Fruit fly (Drosophila melanogaster) whole organism, prepupa: ENCODE results near the gene fry.

Source experiments
- Blimp-1 ChIP-seq: fragments of 200-800 bp; sonication (Bioruptor generic); optimal IDR thresholded peaks from 3 replicates; lab custom pipeline; 2017; ENCODE audit warnings: missing biosample characterization, missing genetic modification characterization, mild to moderate bottlenecking, moderate library complexity, missing genetic modification reagents
- CG10631 ChIP-seq: fragments of 200-800 bp; sonication (Bioruptor generic); optimal IDR thresholded peaks from 2 replicates; lab custom pipeline; 2016; ENCODE audit warnings: missing biosample characterization, missing genetic modification characterization
- CG10669 ChIP-seq: fragments of 200-800 bp; sonication (Bioruptor generic); optimal IDR thresholded peaks from 3 replicates; lab custom pipeline; 2018; ENCODE audit warnings: missing biosample characterization, mild to moderate bottlenecking, missing genetic modification characterization, moderate library complexity
- CG11902 ChIP-seq: fragments of 200-800 bp; sonication (Bioruptor generic); optimal IDR thresholded peaks from 3 replicates; lab custom pipeline; 2016; ENCODE audit warnings: missing biosample characterization, missing genetic modification characterization
- CG15336 ChIP-seq: fragments of 200-800 bp; sonication (Bioruptor generic); IDR thresholded peaks from 2 replicates; pipeline ENCODE4 v1.3.6; 2022; ENCODE audit warnings: missing biosample characterization, missing genetic modification characterization
- CG1621 ChIP-seq: fragments of 200-800 bp; sonication (Bioruptor generic); optimal IDR thresholded peaks from 3 replicates; lab custom pipeline; 2018; ENCODE audit warnings: missing biosample characterization, mild to moderate bottlenecking, missing genetic modification characterization
- CG16779 ChIP-seq: fragments of 200-800 bp; sonication (Bioruptor generic); optimal IDR thresholded peaks from 3 replicates; lab custom pipeline; 2017; ENCODE audit warnings: missing biosample characterization, mild to moderate bottlenecking, missing genetic modification characterization
- CG3032 ChIP-seq: fragments of 200-800 bp; optimal IDR thresholded peaks from 2 replicates; lab custom pipeline; 2019; ENCODE audit warnings: missing biosample characterization, mild to moderate bottlenecking, missing genetic modification characterization, moderate library complexity
- CG32006 ChIP-seq: fragments of 200-800 bp; sonication (Bioruptor generic); optimal IDR thresholded peaks from 3 replicates; lab custom pipeline; 2017; ENCODE audit warnings: missing biosample characterization, mild to moderate bottlenecking, missing genetic modification characterization
- CG34406 ChIP-seq: fragments of 200-800 bp; sonication (Bioruptor generic); optimal IDR thresholded peaks from 3 replicates; lab custom pipeline; 2016; ENCODE audit warnings: missing biosample characterization, missing genetic modification characterization
- CG3919 ChIP-seq: fragments of 200-800 bp; sonication (Bioruptor generic); optimal IDR thresholded peaks from 3 replicates; lab custom pipeline; 2016; ENCODE audit warnings: missing biosample characterization, missing genetic modification characterization
- CG4318 ChIP-seq: fragments of 200-800 bp; sonication (Bioruptor generic); optimal IDR thresholded peaks from 3 replicates; lab custom pipeline; 2017; ENCODE audit warnings: missing biosample characterization, mild to moderate bottlenecking, missing genetic modification characterization
- CG6163 ChIP-seq: fragments of 200-800 bp; sonication (Bioruptor generic); IDR thresholded peaks from 3 replicates; pipeline ENCODE4 v1.3.6; 2022; ENCODE audit warnings: missing biosample characterization, missing genetic modification characterization
- CG6808 ChIP-seq: fragments of 200-800 bp; sonication (Bioruptor generic); optimal IDR thresholded peaks from 3 replicates; lab custom pipeline; 2017; ENCODE audit warnings: missing biosample characterization, missing genetic modification characterization, mild to moderate bottlenecking, moderate library complexity, missing genetic modification reagents
- CG6854 ChIP-seq: fragments of 200-800 bp; sonication (Bioruptor generic); optimal IDR thresholded peaks from 2 replicates; lab custom pipeline; 2017; ENCODE audit warnings: missing biosample characterization, mild to moderate bottlenecking, missing genetic modification characterization
- CG8119 ChIP-seq: fragments of 200-800 bp; sonication (Bioruptor generic); IDR thresholded peaks from 3 replicates; pipeline ENCODE4 v1.3.6; 2022; ENCODE audit warnings: missing biosample characterization, missing genetic modification characterization
- CG8632 ChIP-seq: fragments of 200-800 bp; sonication (Bioruptor generic); optimal IDR thresholded peaks from 3 replicates; lab custom pipeline; 2016; ENCODE audit warnings: missing biosample characterization, missing genetic modification characterization
- Eip75B ChIP-seq: fragments of 200-800 bp; sonication (Bioruptor generic); optimal IDR thresholded peaks from 3 replicates; lab custom pipeline; 2016; ENCODE audit warnings: missing biosample characterization, missing genetic modification characterization
- Eip93F ChIP-seq: fragments of 200-800 bp; sonication (Bioruptor generic); optimal IDR thresholded peaks from 2 replicates; lab custom pipeline; 2016; ENCODE audit warnings: missing biosample characterization, mild to moderate bottlenecking, missing genetic modification characterization
- Gug ChIP-seq: fragments of 200-800 bp; sonication (Bioruptor generic); IDR thresholded peaks from 2 replicates; pipeline ENCODE4 v1.3.6; 2022; ENCODE audit warnings: missing biosample characterization, missing genetic modification characterization
- Hr38 ChIP-seq: sonication (Bioruptor generic); optimal IDR thresholded peaks from 2 replicates; lab custom pipeline; 2016; ENCODE audit warnings: missing biosample characterization, missing genetic modification characterization
- Hr39 ChIP-seq: fragments of 200-800 bp; sonication (Bioruptor generic); optimal IDR thresholded peaks from 2 replicates; lab custom pipeline; 2016; ENCODE audit warnings: missing biosample characterization, missing genetic modification characterization
- Hr4 ChIP-seq: fragments of 200-800 bp; sonication (Bioruptor generic); optimal IDR thresholded peaks from 3 replicates; lab custom pipeline; 2016; ENCODE audit warnings: missing biosample characterization, missing genetic modification characterization
- OdsH ChIP-seq: fragments of 200-800 bp; sonication (Bioruptor generic); optimal IDR thresholded peaks from 3 replicates; lab custom pipeline; 2016; ENCODE audit warnings: missing biosample characterization, missing genetic modification characterization
- Smox ChIP-seq: fragments of 200-800 bp; sonication (Bioruptor generic); optimal IDR thresholded peaks from 3 replicates; lab custom pipeline; 2016; ENCODE audit warnings: missing biosample characterization, missing genetic modification characterization
- Sox102F ChIP-seq: fragments of 200-800 bp; sonication (Bioruptor generic); optimal IDR thresholded peaks from 2 replicates; lab custom pipeline; 2016; ENCODE audit warnings: missing biosample characterization, mild to moderate bottlenecking, missing genetic modification characterization
- Sox14 ChIP-seq: fragments of 200-800 bp; sonication (Bioruptor generic); optimal IDR thresholded peaks from 3 replicates; lab custom pipeline; 2016; ENCODE audit warnings: missing biosample characterization, missing genetic modification characterization
- Sox15 ChIP-seq: fragments of 200-800 bp; sonication (Bioruptor generic); optimal IDR thresholded peaks from 3 replicates; lab custom pipeline; 2016; ENCODE audit warnings: missing biosample characterization, missing genetic modification characterization
- achi ChIP-seq: fragments of 200-800 bp; sonication (Bioruptor generic); optimal IDR thresholded peaks from 3 replicates; lab custom pipeline; 2016; ENCODE audit warnings: missing biosample characterization, missing genetic modification characterization
- esn ChIP-seq: fragments of 200-800 bp; sonication (Bioruptor generic); optimal IDR thresholded peaks from 2 replicates; lab custom pipeline; 2016; ENCODE audit warnings: missing biosample characterization, mild to moderate bottlenecking, missing genetic modification characterization, moderate library complexity
- fkh ChIP-seq: fragments of 200-800 bp; sonication (Bioruptor generic); optimal IDR thresholded peaks from 3 replicates; lab custom pipeline; 2017; ENCODE audit warnings: missing biosample characterization, mild to moderate bottlenecking, missing genetic modification characterization, moderate library complexity
- net ChIP-seq: fragments of 200-800 bp; sonication (Bioruptor generic); optimal IDR thresholded peaks from 3 replicates; lab custom pipeline; 2016; ENCODE audit warnings: missing biosample characterization, missing genetic modification characterization
- spab ChIP-seq: fragments of 200-800 bp; sonication (Bioruptor generic); optimal IDR thresholded peaks from 2 replicates; lab custom pipeline; 2017; ENCODE audit warnings: missing biosample characterization, mild to moderate bottlenecking, missing genetic modification characterization, missing genetic modification reagents
- svp ChIP-seq: fragments of 200-800 bp; sonication (Bioruptor generic); peaks from one replicate; lab custom pipeline; 2016; ENCODE audit warnings: missing biosample characterization, missing genetic modification characterization
- topi ChIP-seq: fragments of 200-800 bp; sonication (Bioruptor generic); optimal IDR thresholded peaks from 3 replicates; lab custom pipeline; 2016; ENCODE audit warnings: missing biosample characterization, missing genetic modification characterization
- vri ChIP-seq: fragments of 200-800 bp; sonication (Bioruptor generic); optimal IDR thresholded peaks from 3 replicates; lab custom pipeline; 2016; ENCODE audit warnings: missing biosample characterization, mild to moderate bottlenecking, missing genetic modification characterization

Gene fry

DNA sequence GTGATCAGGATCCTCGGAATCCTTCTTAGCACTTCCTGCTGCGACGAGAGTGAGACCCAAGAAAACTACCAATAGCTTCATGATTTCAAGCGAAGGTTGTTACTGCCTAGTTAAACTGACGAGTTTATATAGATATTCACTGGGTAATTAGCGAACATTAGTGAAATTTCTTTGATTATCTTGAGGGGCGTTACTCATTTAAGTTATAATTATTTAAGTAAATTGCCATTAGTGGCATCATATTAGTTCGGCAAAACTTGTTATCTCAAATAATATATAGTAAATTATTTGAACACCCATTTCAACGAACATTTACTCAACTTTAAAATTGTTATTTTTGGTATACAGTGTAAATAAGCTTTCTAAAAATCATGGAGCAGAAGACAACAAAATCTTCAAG, 77.7 kb downstream of the fry start, which contains the start of the genes CG3088 and CG3306:
CG3088 (minus strand) TSS at position 101 of the 400 bp plus-strand sequence.
CG3306 (plus strand) TSS at position 299 of the 400 bp plus-strand sequence.
- TF ChIP-seq esn (GFP tag; lab: Kevin White, UChicago), result no peak
- no peak for TF ChIP-seq CG6854
- no peak for TF ChIP-seq Gug (GFP tag; lab: Robert Waterston, UW)
- TF ChIP-seq CG15336 (GFP tag; lab: Robert Waterston, UW), result no peak
- no peak for TF ChIP-seq topi (GFP tag; lab: Kevin White, UChicago)
- TF ChIP-seq CG6808, result no peak
- no peak for TF ChIP-seq Eip75B (GFP tag; lab: Kevin White, UChicago)
- no peak for TF ChIP-seq CG34406

DNA sequence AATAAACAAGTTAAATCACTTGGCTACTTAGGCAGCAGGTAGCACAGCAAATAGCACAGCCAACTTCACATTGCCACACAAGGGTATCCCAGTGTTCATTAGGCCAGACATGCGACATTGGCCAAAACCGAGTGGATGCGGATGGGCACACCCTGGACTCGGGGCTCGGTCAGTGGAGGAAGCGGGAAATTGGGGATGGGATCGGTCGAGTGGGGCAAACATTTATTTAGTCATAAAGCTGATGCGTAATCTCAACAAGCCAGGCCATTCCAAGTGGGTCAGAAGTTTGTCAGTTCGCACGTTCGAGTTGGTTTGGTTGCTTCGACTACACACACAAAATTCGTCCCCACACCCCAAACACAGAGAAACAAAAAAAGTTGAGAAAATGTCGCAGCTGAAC, 80.2 kb downstream of the fry start, which contains the start of gene CG3222:
CG3222 (plus strand) TSS at position 301 of the 400 bp plus-strand sequence.
- TF ChIP-seq fkh (GFP tag; lab: Kevin White, UChicago) (no peak), Sox15 (GFP tag; lab: Kevin White, UChicago) (no peak), CG10631 (GFP tag; lab: Kevin White, UChicago) (no peak), CG3919 (no peak), CG6854 (no peak), net (GFP tag; lab: Kevin White, UChicago) (no peak), Sox102F (GFP tag; lab: Kevin White, UChicago) (no peak), CG4318 (no peak), CG16779 (tag; lab: Kevin White, UChicago) (no peak), OdsH (GFP tag; lab: Kevin White, UChicago) (no peak), achi (GFP tag; lab: Kevin White, UChicago) (no peak), svp (no peak), CG3032 (tag; lab: Kevin White, UChicago) (no peak), CG32006 (GFP tag; lab: Kevin White, UChicago) (no peak), Hr38 (GFP tag; lab: Kevin White, UChicago) (no peak), spab (GFP tag; lab: Kevin White, UChicago) (no peak), Smox (GFP tag; lab: Kevin White, UChicago) (no peak), CG8119 (GFP tag; lab: Robert Waterston, UW) (no peak), Eip75B (GFP tag; lab: Kevin White, UChicago) (no peak)
- TF ChIP-seq, all 60 proteins: peak for 0

DNA sequence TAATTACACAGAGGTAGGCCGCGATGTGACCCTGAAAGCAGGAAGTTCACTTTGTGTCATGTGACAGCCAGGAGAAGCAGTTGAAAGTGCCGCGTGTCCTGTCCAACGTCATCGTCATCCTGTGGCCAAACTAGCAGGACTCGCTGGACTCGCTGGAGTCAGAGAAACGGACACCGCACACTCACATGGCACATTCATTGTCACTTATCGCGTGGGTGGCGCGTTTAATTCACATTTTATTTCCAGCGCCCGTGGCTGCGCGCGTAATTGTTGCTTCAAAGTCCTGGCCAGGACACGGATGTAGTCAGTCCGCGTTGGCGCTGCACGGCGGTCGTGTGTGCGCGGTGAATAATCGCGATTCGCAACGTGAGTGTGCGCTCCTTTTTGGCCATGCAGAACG, 81.4 kb downstream of the fry start, which contains the start of gene Tmc:
Tmc (plus strand) TSS at position 301 of the 400 bp plus-strand sequence.
- TF ChIP-seq CG15336 (GFP tag; lab: Robert Waterston, UW) (no peak), CG10631 (GFP tag; lab: Kevin White, UChicago) (no peak), OdsH (GFP tag; lab: Kevin White, UChicago) (no peak), CG1621 (tag; lab: Kevin White, UChicago) (no peak)

DNA sequence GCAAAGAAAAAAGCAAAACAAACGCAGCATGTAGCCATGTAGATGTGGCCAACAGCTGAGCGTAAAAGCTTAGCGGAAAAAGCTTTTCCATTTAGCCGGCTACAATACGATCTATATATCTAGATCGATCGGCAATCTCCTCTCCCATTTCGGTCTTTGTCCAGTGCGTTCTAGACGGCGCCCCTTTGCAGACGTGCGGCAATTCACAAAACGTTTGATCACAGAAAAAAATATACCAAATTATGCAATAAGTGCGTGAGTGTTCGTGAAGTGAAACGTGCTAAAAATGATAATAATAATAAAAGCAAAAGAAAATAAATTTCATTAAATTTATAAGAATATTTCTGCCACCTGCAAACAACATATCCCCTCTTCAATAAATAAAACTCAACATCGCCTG, 95.5 kb downstream of the fry start:
- no peak for TF ChIP-seq CG11902 (GFP tag; lab: Kevin White, UChicago)
- no peak for TF ChIP-seq net (GFP tag; lab: Kevin White, UChicago)
- TF ChIP-seq Hr4 (GFP tag; lab: Kevin White, UChicago), result no peak
- TF ChIP-seq Blimp-1 (GFP tag; lab: Kevin White, UChicago), result no peak
- no peak for TF ChIP-seq CG8632 (GFP tag; lab: Kevin White, UChicago)
- TF ChIP-seq CG4318, result no peak
- TF ChIP-seq Eip93F (GFP tag; lab: Kevin White, UChicago), result no peak
- no peak for TF ChIP-seq Hr39 (GFP tag; lab: Kevin White, UChicago)
- TF ChIP-seq CG16779 (tag; lab: Kevin White, UChicago), result no peak
- TF ChIP-seq fkh (GFP tag; lab: Kevin White, UChicago), result no peak
- TF ChIP-seq vri (GFP tag; lab: Kevin White, UChicago), result no peak
- no peak for TF ChIP-seq CG6163 (GFP tag; lab: Robert Waterston, UW)
- no peak for TF ChIP-seq CG6854
- TF ChIP-seq Sox102F (GFP tag; lab: Kevin White, UChicago), result no peak
- no peak for TF ChIP-seq CG10669
- no peak for TF ChIP-seq OdsH (GFP tag; lab: Kevin White, UChicago)
- TF ChIP-seq Sox14, result no peak
